Worm (Caenorhabditis elegans) whole organism, young adult: ENCODE results near the gene K02E11.3.

Experiments
- B0019.2 ChIP-seq: fragments of 200-800 bp; sonication (Bioruptor generic); conservative IDR thresholded peaks from 2 replicates; pipeline ENCODE4 v1.3.6; 2022; ENCODE audit warnings: missing genetic modification reagents, missing genetic modification characterization, missing compliant biosample characterization
- B0261.1 ChIP-seq: sonication (generic microtip); optimal IDR thresholded peaks from 2 replicates; lab custom pipeline; 2016; ENCODE audit warnings: mild to moderate bottlenecking, missing genetic modification characterization, moderate library complexity, missing compliant biosample characterization
- B0336.3 ChIP-seq: fragments of 200-800 bp; sonication (Bioruptor generic); IDR thresholded peaks from 2 replicates; pipeline ENCODE4 v1.3.6; 2022; ENCODE audit warnings: missing genetic modification characterization, missing compliant biosample characterization
- F10E7.11 ChIP-seq: sonication (generic microtip); optimal IDR thresholded peaks from 2 replicates; lab custom pipeline; 2017; ENCODE audit warnings: mild to moderate bottlenecking, missing genetic modification characterization, moderate library complexity, missing compliant biosample characterization
- F39B2.1 ChIP-seq: fragments of 200-800 bp; sonication (Bioruptor generic); IDR thresholded peaks from 2 replicates; pipeline ENCODE4 v1.3.6; 2022; ENCODE audit warnings: missing genetic modification reagents, missing genetic modification characterization, missing compliant biosample characterization
- F52B5.7 ChIP-seq: sonication (generic microtip); optimal IDR thresholded peaks from 2 replicates; lab custom pipeline; 2016; ENCODE audit warnings: mild to moderate bottlenecking, missing genetic modification characterization, missing compliant biosample characterization
- K12H6.12 ChIP-seq: fragments of 200-800 bp; sonication (Bioruptor generic); optimal IDR thresholded peaks from 2 replicates; lab custom pipeline; 2018; ENCODE audit warnings: mild to moderate bottlenecking, missing genetic modification characterization, missing compliant biosample characterization
- T07F8.4 ChIP-seq: sonication (generic microtip); optimal IDR thresholded peaks from 2 replicates; lab custom pipeline; 2016; ENCODE audit warnings: mild to moderate bottlenecking, missing genetic modification characterization, moderate library complexity, missing compliant biosample characterization
- Y53F4B.3 ChIP-seq: fragments of 200-800 bp; sonication (Bioruptor generic); IDR thresholded peaks from 2 replicates; pipeline ENCODE4 v1.3.6; 2022; ENCODE audit warnings: missing genetic modification reagents, missing genetic modification characterization, missing compliant biosample characterization
- Y53G8AR.9 ChIP-seq: fragments of 200-800 bp; sonication (Bioruptor generic); conservative IDR thresholded peaks from 2 replicates; pipeline ENCODE4 v1.3.6; 2022; ENCODE audit warnings: missing genetic modification reagents, missing genetic modification characterization, missing compliant biosample characterization
- Y56A3A.18 ChIP-seq: fragments of 200-800 bp; sonication (Bioruptor generic); IDR thresholded peaks from 2 replicates; pipeline ENCODE4 v1.3.6; 2022; ENCODE audit warnings: missing genetic modification reagents, missing genetic modification characterization, missing compliant biosample characterization
- Y67H2A.10 ChIP-seq: fragments of 200-800 bp; sonication (Bioruptor generic); conservative IDR thresholded peaks from 2 replicates; pipeline ENCODE4 v1.3.6; 2022; ENCODE audit warnings: missing genetic modification reagents, missing genetic modification characterization, missing compliant biosample characterization
- Y79H2A.3 ChIP-seq: fragments of 200-800 bp; sonication (Bioruptor generic); conservative IDR thresholded peaks from 2 replicates; pipeline ENCODE4 v1.3.6; 2022; ENCODE audit warnings: missing genetic modification reagents, missing genetic modification characterization, missing compliant biosample characterization
- akir-1 ChIP-seq: fragments of 200-800 bp; sonication (Bioruptor generic); optimal IDR thresholded peaks from 2 replicates; lab custom pipeline; 2018; ENCODE audit warnings: mild to moderate bottlenecking, missing genetic modification characterization, moderate library complexity, missing compliant biosample characterization
- athp-1 ChIP-seq: sonication (generic microtip); optimal IDR thresholded peaks from 2 replicates; lab custom pipeline; 2017; ENCODE audit warnings: mild to moderate bottlenecking, missing genetic modification characterization, missing compliant biosample characterization
- attf-6 ChIP-seq: fragments of 200-800 bp; sonication (Bioruptor generic); IDR thresholded peaks from 2 replicates; pipeline ENCODE4 v1.3.6; 2022; ENCODE audit warnings: missing genetic modification reagents, missing genetic modification characterization, missing compliant biosample characterization
- ccch-3 ChIP-seq: fragments of 200-800 bp; sonication (Bioruptor generic); optimal IDR thresholded peaks from 2 replicates; lab custom pipeline; 2018; ENCODE audit warnings: mild to moderate bottlenecking, missing genetic modification characterization, missing compliant biosample characterization
- ceh-100 ChIP-seq: fragments of 200-800 bp; sonication (Bioruptor generic); IDR thresholded peaks from 2 replicates; pipeline ENCODE4 v1.3.6; 2022; ENCODE audit warnings: missing genetic modification reagents, missing genetic modification characterization, missing compliant biosample characterization
- ceh-27 ChIP-seq: fragments of 200-800 bp; sonication (Bioruptor generic); optimal IDR thresholded peaks from 2 replicates; lab custom pipeline; 2018; ENCODE audit warnings: mild to moderate bottlenecking, missing genetic modification characterization, moderate library complexity, missing compliant biosample characterization
- ceh-40 ChIP-seq: fragments of 200-800 bp; sonication (Bioruptor generic); IDR thresholded peaks from 2 replicates; pipeline ENCODE4 v1.3.6; 2022; ENCODE audit warnings: missing genetic modification characterization, missing compliant biosample characterization
- ceh-79 ChIP-seq: sonication (generic microtip); optimal IDR thresholded peaks from 2 replicates; lab custom pipeline; 2017; ENCODE audit warnings: mild to moderate bottlenecking, missing genetic modification characterization, missing compliant biosample characterization
- die-1 ChIP-seq: sonication (generic microtip); optimal IDR thresholded peaks from 2 replicates; lab custom pipeline; 2016; ENCODE audit warnings: missing genotype, mild to moderate bottlenecking, missing genetic modification characterization, missing compliant biosample characterization
- efl-1 ChIP-seq: fragments of 150-350 bp; optimal IDR thresholded peaks from 2 replicates; lab custom pipeline; 2014; ENCODE audit warnings: missing biosample characterization, missing genetic modification reagents, missing genetic modification characterization
- egl-44 ChIP-seq: fragments of 200-800 bp; sonication (Bioruptor generic); IDR thresholded peaks from 2 replicates; pipeline ENCODE4 v1.3.6; 2022; ENCODE audit warnings: missing genetic modification reagents, missing genetic modification characterization, missing compliant biosample characterization
- egrh-3 ChIP-seq: fragments of 200-800 bp; sonication (Bioruptor generic); IDR thresholded peaks from 2 replicates; pipeline ENCODE4 v1.3.6; 2022; ENCODE audit warnings: missing genetic modification reagents, missing genetic modification characterization, missing compliant biosample characterization
- ekl-4 ChIP-seq: fragments of 200-800 bp; sonication (Bioruptor generic); IDR thresholded peaks from 2 replicates; pipeline ENCODE4 v1.3.6; 2022; ENCODE audit warnings: missing genetic modification reagents, missing genetic modification characterization, missing compliant biosample characterization
- hrde-1 ChIP-seq: sonication (generic microtip); optimal IDR thresholded peaks from 2 replicates; lab custom pipeline; 2016; ENCODE audit warnings: missing genetic modification characterization, mild to moderate bottlenecking, missing compliant biosample characterization, moderate library complexity, missing genotype, missing genetic modification reagents, borderline replicate concordance
- lag-1 ChIP-seq: fragments of 200-800 bp; sonication (Bioruptor generic); IDR thresholded peaks from 2 replicates; pipeline ENCODE4 v1.3.6; 2022; ENCODE audit warnings: missing genetic modification reagents, missing genetic modification characterization, missing compliant biosample characterization
- let-607 ChIP-seq, 2 experiments: fragments of 200-800 bp in 1 of 2; sonication (Bioruptor generic) in 1 of 2; sonication (generic microtip) in 1 of 2; optimal IDR thresholded peaks; 2 replicates each; lab custom pipeline; 2016 to 2018; ENCODE audit warnings: mild to moderate bottlenecking in 2 of 2, missing compliant biosample characterization in 2 of 2, missing genetic modification characterization in 2 of 2, moderate library complexity in 2 of 2, missing genotype in 1 of 2
- lin-26 ChIP-seq: fragments of 200-800 bp; sonication (Bioruptor generic); IDR thresholded peaks from 2 replicates; pipeline ENCODE4 v1.3.6; 2022; ENCODE audit warnings: missing genetic modification reagents, missing genetic modification characterization, missing compliant biosample characterization
- lin-54 ChIP-seq: fragments of 200-800 bp; sonication (Bioruptor generic); optimal IDR thresholded peaks from 2 replicates; lab custom pipeline; 2018; ENCODE audit warnings: mild to moderate bottlenecking, missing genetic modification characterization, missing compliant biosample characterization
- lir-1 ChIP-seq: fragments of 200-800 bp; sonication (Bioruptor generic); conservative IDR thresholded peaks from 2 replicates; pipeline ENCODE4 v1.3.6; 2022; ENCODE audit warnings: missing genetic modification reagents, missing genetic modification characterization, missing compliant biosample characterization
- lsl-1 ChIP-seq: fragments of 200-800 bp; sonication (Bioruptor generic); optimal IDR thresholded peaks from 2 replicates; lab custom pipeline; 2018; ENCODE audit warnings: mild to moderate bottlenecking, missing genetic modification characterization, moderate library complexity, missing compliant biosample characterization
- lsy-27 ChIP-seq: sonication (generic microtip); optimal IDR thresholded peaks from 2 replicates; lab custom pipeline; 2017; ENCODE audit warnings: missing genetic modification characterization, mild to moderate bottlenecking, missing compliant biosample characterization, antibody characterized with exemption, missing genotype, borderline replicate concordance; ENCODE audit not compliant: insufficient read depth
- madf-3 ChIP-seq: fragments of 200-800 bp; sonication (Bioruptor generic); IDR thresholded peaks from 2 replicates; pipeline ENCODE4 v1.3.6; 2022; ENCODE audit warnings: missing genetic modification reagents, missing genetic modification characterization, missing compliant biosample characterization
- madf-6 ChIP-seq: fragments of 200-800 bp; sonication (Bioruptor generic); IDR thresholded peaks from 2 replicates; pipeline ENCODE4 v1.3.6; 2022; ENCODE audit warnings: missing genetic modification reagents, missing genetic modification characterization, missing compliant biosample characterization
- madf-8 ChIP-seq: fragments of 200-800 bp; sonication (Bioruptor generic); conservative IDR thresholded peaks from 2 replicates; pipeline ENCODE4 v1.3.6; 2022; ENCODE audit warnings: missing genetic modification reagents, missing genetic modification characterization, missing compliant biosample characterization
- nfya-2 ChIP-seq: fragments of 200-800 bp; sonication (Bioruptor generic); IDR thresholded peaks from 2 replicates; pipeline ENCODE4 v1.3.6; 2022; ENCODE audit warnings: missing genetic modification reagents, missing genetic modification characterization, missing compliant biosample characterization
- nhr-179 ChIP-seq: sonication (generic microtip); optimal IDR thresholded peaks from 2 replicates; lab custom pipeline; 2016; ENCODE audit warnings: mild to moderate bottlenecking, missing genetic modification characterization, missing compliant biosample characterization
- pbrm-1 ChIP-seq: fragments of 200-800 bp; sonication (Bioruptor generic); IDR thresholded peaks from 2 replicates; pipeline ENCODE4 v1.3.6; 2022; ENCODE audit warnings: missing genetic modification reagents, missing genetic modification characterization, missing compliant biosample characterization
- rcor-1 ChIP-seq: fragments of 200-800 bp; sonication (Bioruptor generic); IDR thresholded peaks from 2 replicates; pipeline ENCODE4 v1.3.6; 2022; ENCODE audit warnings: missing genetic modification reagents, missing genetic modification characterization, missing compliant biosample characterization
- rec-8 ChIP-seq, 2 experiments: sonication (generic microtip); optimal IDR thresholded peaks; 2 replicates each; lab custom pipeline; 2016; ENCODE audit warnings: mild to moderate bottlenecking in 2 of 2, missing genetic modification characterization in 2 of 2, missing genetic modification reagents in 2 of 2, missing genotype in 2 of 2, missing biosample characterization in 1 of 2, missing compliant biosample characterization in 1 of 2, moderate library complexity in 1 of 2
- sdz-38 ChIP-seq: sonication (generic microtip); optimal IDR thresholded peaks from 2 replicates; lab custom pipeline; 2016; ENCODE audit warnings: missing genotype, missing genetic modification characterization, missing compliant biosample characterization
- snpc-1.1 ChIP-seq: sonication (generic microtip); optimal IDR thresholded peaks from 2 replicates; lab custom pipeline; 2017; ENCODE audit warnings: missing genetic modification characterization, mild to moderate bottlenecking, missing compliant biosample characterization, antibody characterized with exemption, moderate library complexity, missing genotype, missing genetic modification reagents; ENCODE audit not compliant: insufficient read depth
- tlf-1 ChIP-seq: fragments of 200-800 bp; sonication (Bioruptor generic); optimal IDR thresholded peaks from 2 replicates; lab custom pipeline; 2018; ENCODE audit warnings: mild to moderate bottlenecking, missing genetic modification characterization, missing compliant biosample characterization
- zfh-2 ChIP-seq: fragments of 200-800 bp; sonication (Bioruptor generic); conservative IDR thresholded peaks from 2 replicates; pipeline ENCODE4 v1.3.6; 2022; ENCODE audit warnings: missing genetic modification reagents, missing genetic modification characterization, missing compliant biosample characterization
- ztf-28 ChIP-seq: fragments of 200-800 bp; sonication (Bioruptor generic); IDR thresholded peaks from 2 replicates; pipeline ENCODE4 v1.3.6; 2022; ENCODE audit warnings: missing genetic modification reagents, missing genetic modification characterization, missing compliant biosample characterization
- ztf-3 ChIP-seq: fragments of 200-800 bp; sonication (Bioruptor generic); optimal IDR thresholded peaks from 2 replicates; lab custom pipeline; 2018; ENCODE audit warnings: mild to moderate bottlenecking, missing genetic modification characterization, missing compliant biosample characterization

K02E11.3 gene

ce11 chrV:14197651-14198050 is 49.0 kb downstream of the K02E11.3 start (continued):
- no peak for TF ChIP-seq ccch-3
- no peak for TF ChIP-seq ceh-27
- TF ChIP-seq let-607 (tag; optimal IDR thresholded peaks at IDR 0.05; lab: Kevin White, UChicago) = no peak
- TF ChIP-seq ceh-40 = no peak
- TF ChIP-seq Y56A3A.18 (GFP tag; lab: Robert Waterston, UW) = peak; percentile 39; the same call in 1 of the 2 replicates
- TF ChIP-seq nhr-179 (tag; lab: Kevin White, UChicago) = no peak
- no peak for TF ChIP-seq K12H6.12 (tag; lab: Kevin White, UChicago)
- no peak for TF ChIP-seq zfh-2 (GFP tag; lab: Robert Waterston, UW)
- no peak for TF ChIP-seq athp-1 (tag; lab: Kevin White, UChicago)
- TF ChIP-seq rec-8 (tag; optimal IDR thresholded peaks at IDR 0.05; lab: Kevin White, UChicago) = no peak
- no peak for TF ChIP-seq lsl-1 (GFP tag; lab: Kevin White, UChicago)
- TF ChIP-seq egrh-3 = no peak
- no peak for TF ChIP-seq ztf-28 (GFP tag; lab: Robert Waterston, UW)
- TF ChIP-seq sdz-38 (tag; lab: Kevin White, UChicago) = no peak
- peak; percentile 44 for TF ChIP-seq F52B5.7 (tag; lab: Kevin White, UChicago)
- TF ChIP-seq tlf-1 (GFP tag; lab: Kevin White, UChicago) = no peak
- TF ChIP-seq pbrm-1 (GFP tag; lab: Robert Waterston, UW) = no peak
- TF ChIP-seq B0019.2 = 0 out of 2 replicates have a peak, but pooled peaks have one; percentile 13
- TF ChIP-seq efl-1 (GFP tag; lab: Kevin White, UChicago) = no peak
- peak; percentile 34; the same call in 1 of the 2 replicates for TF ChIP-seq B0336.3
- TF ChIP-seq Y67H2A.10 = no peak
- no peak for TF ChIP-seq die-1 (tag; lab: Kevin White, UChicago)
- no peak for TF ChIP-seq egl-44 (GFP tag; lab: Robert Waterston, UW)
- TF ChIP-seq attf-6 (GFP tag; lab: Robert Waterston, UW) = no peak
- no peak for TF ChIP-seq madf-8 (GFP tag; lab: Robert Waterston, UW)
- no peak for TF ChIP-seq Y79H2A.3 (GFP tag; lab: Robert Waterston, UW)
- no peak for TF ChIP-seq madf-3 (GFP tag; lab: Robert Waterston, UW)
- TF ChIP-seq akir-1 (GFP tag; lab: Kevin White, UChicago) = no peak
- TF ChIP-seq ceh-79 (tag; lab: Kevin White, UChicago) = no peak
- TF ChIP-seq snpc-1.1 = no peak
- TF ChIP-seq lag-1 = no peak
- no peak for TF ChIP-seq lin-54 (GFP tag; lab: Kevin White, UChicago)
- TF ChIP-seq T07F8.4 (tag; lab: Kevin White, UChicago) = no peak
- no peak for TF ChIP-seq lir-1
- TF ChIP-seq madf-6 (GFP tag; lab: Robert Waterston, UW) = no peak
- TF ChIP-seq ekl-4 = peak; percentile 35; the same call in 1 of the 2 replicates
- TF ChIP-seq lsy-27 (tag; lab: Kevin White, UChicago) = no peak
- no peak for TF ChIP-seq rcor-1 (GFP tag; lab: Robert Waterston, UW)
- no peak for TF ChIP-seq ztf-3 (GFP tag; lab: Kevin White, UChicago)
- TF ChIP-seq Y53F4B.3 (GFP tag; lab: Robert Waterston, UW) = no peak
- no peak for TF ChIP-seq nfya-2 (GFP tag; lab: Robert Waterston, UW)
- TF ChIP-seq B0261.1 (tag; lab: Kevin White, UChicago) = no peak
- peak; percentile 60; the same call in 1 of the 2 replicates for TF ChIP-seq Y53G8AR.9 (GFP tag; lab: Robert Waterston, UW)
- TF ChIP-seq hrde-1 = no peak
- TF ChIP-seq F10E7.11 (tag; lab: Kevin White, UChicago) = no peak
- no peak for TF ChIP-seq F39B2.1 (GFP tag; lab: Robert Waterston, UW)
- peak; percentile 9; the same call in 1 of the 2 replicates for TF ChIP-seq lin-26 (GFP tag; lab: Robert Waterston, UW)
- no peak for TF ChIP-seq ceh-100 (GFP tag; lab: Robert Waterston, UW)
